Worm (Caenorhabditis elegans): Measurements from ENCODE around the gene srx-136.

DNA sequence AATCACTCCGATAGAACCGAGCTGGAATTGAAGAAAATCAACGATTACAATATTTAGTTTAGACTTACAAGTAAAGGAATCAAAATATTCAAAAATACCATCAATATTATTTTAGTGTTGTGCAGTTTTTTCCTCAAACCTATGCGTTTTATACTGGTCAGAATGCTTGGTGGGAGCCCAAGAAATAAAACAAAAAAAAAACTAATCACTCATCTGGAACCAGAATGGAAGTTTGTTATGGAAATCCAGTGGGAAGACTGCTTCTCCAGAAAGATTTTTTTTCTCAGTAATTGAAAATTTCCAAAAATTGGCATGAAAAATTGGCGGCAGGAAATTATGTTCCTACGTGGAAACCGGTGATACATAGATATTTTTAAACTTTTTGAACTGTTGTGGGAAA, 856 bp upstream of the srx-136 start, which contains the start of gene srx-134:
- TF ChIP-seq lin-13 (tag; optimal IDR thresholded peaks at IDR 0.05) (no peak), snpc-4 (tag; optimal IDR thresholded peaks at IDR 0.05) (no peak)

Measured in whole organism, mixed stage, embryonic.